Worm (Caenorhabditis elegans) whole organism, L3 larva: Measurements from ENCODE around the gene hrpk-2.
A peak's percentile ranks its signal among the peaks of the same experiment; 100 is the strongest.

Experiments used
- R02D3.7 ChIP-seq: fragments of 150-350 bp; optimal IDR thresholded peaks from 2 replicates; lab custom pipeline; 2014; ENCODE audit warnings: missing biosample characterization, missing genetic modification characterization
- ZK546.5 ChIP-seq: sonication (generic microtip); optimal IDR thresholded peaks from 2 replicates; lab custom pipeline; 2017; ENCODE audit warnings: missing biosample characterization, missing genetic modification characterization
- ama-1 ChIP-seq: fragments of 150-350 bp; optimal IDR thresholded peaks from 2 replicates; lab custom pipeline; 2018
- ceh-16 ChIP-seq: sonication (generic microtip); optimal IDR thresholded peaks from 2 replicates; lab custom pipeline; 2017; ENCODE audit warnings: missing biosample characterization, missing genetic modification characterization
- ceh-28 ChIP-seq: fragments of 150-350 bp; optimal IDR thresholded peaks from 2 replicates; lab custom pipeline; 2014; ENCODE audit warnings: missing biosample characterization, missing genetic modification reagents, missing genetic modification characterization
- ceh-82 ChIP-seq: fragments of 150-350 bp; optimal IDR thresholded peaks from 2 replicates; lab custom pipeline; 2014; ENCODE audit warnings: missing biosample characterization, missing genetic modification characterization
- ceh-9 ChIP-seq: sonication (generic microtip); optimal IDR thresholded peaks from 2 replicates; lab custom pipeline; 2018; ENCODE audit warnings: missing biosample characterization, missing genetic modification characterization
- daf-12 ChIP-seq: fragments of 150-350 bp; optimal IDR thresholded peaks from 2 replicates; lab custom pipeline; 2014; ENCODE audit warnings: missing biosample characterization, missing genetic modification reagents, missing genetic modification characterization
- egl-5 ChIP-seq: fragments of 150-350 bp; optimal IDR thresholded peaks from 2 replicates; lab custom pipeline; 2017; ENCODE audit warnings: missing biosample characterization, missing genetic modification reagents, missing genetic modification characterization, inconsistent platforms
- elt-1 ChIP-seq: fragments of 150-350 bp; optimal IDR thresholded peaks from 2 replicates; lab custom pipeline; 2014; ENCODE audit warnings: missing biosample characterization, missing genetic modification characterization
- elt-2 ChIP-seq: sonication (generic microtip); optimal IDR thresholded peaks from 2 replicates; lab custom pipeline; 2016; ENCODE audit warnings: missing genetic modification reagents, mild to moderate bottlenecking, missing genetic modification characterization, missing compliant biosample characterization
- eor-1 ChIP-seq, 2 experiments: fragments of 150-350 bp; optimal IDR thresholded peaks; 2 replicates each; lab custom pipeline; 2014 to 2018; ENCODE audit warnings: missing biosample characterization in 2 of 2, missing genetic modification characterization in 2 of 2
- fkh-2 ChIP-seq: fragments of 150-350 bp; optimal IDR thresholded peaks from 2 replicates; lab custom pipeline; 2014; ENCODE audit warnings: missing biosample characterization, missing genetic modification reagents, missing genetic modification characterization
- fos-1 ChIP-seq: fragments of 150-350 bp; optimal IDR thresholded peaks from 2 replicates; lab custom pipeline; 2014; ENCODE audit warnings: missing biosample characterization, missing genetic modification characterization
- jun-1 ChIP-seq: fragments of 150-350 bp; optimal IDR thresholded peaks from 2 replicates; lab custom pipeline; 2014; ENCODE audit warnings: missing biosample characterization, missing genetic modification reagents, missing genetic modification characterization
- lin-15B ChIP-seq: fragments of 150-350 bp; optimal IDR thresholded peaks from 2 replicates; lab custom pipeline; 2014; ENCODE audit warnings: missing biosample characterization, missing genetic modification characterization
- lin-39 ChIP-seq: fragments of 150-350 bp; optimal IDR thresholded peaks from 2 replicates; lab custom pipeline; 2018; ENCODE audit warnings: missing biosample characterization, missing genetic modification reagents, missing genetic modification characterization
- lsy-12 ChIP-seq: sonication (generic microtip); optimal IDR thresholded peaks from 2 replicates; lab custom pipeline; 2016; ENCODE audit warnings: mild to moderate bottlenecking, missing genetic modification characterization, missing compliant biosample characterization
- mdl-1 ChIP-seq: fragments of 150-350 bp; optimal IDR thresholded peaks from 2 replicates; lab custom pipeline; 2014; ENCODE audit warnings: missing biosample characterization, missing genetic modification characterization
- nfya-1 ChIP-seq: sonication (generic microtip); optimal IDR thresholded peaks from 2 replicates; lab custom pipeline; 2017; ENCODE audit warnings: missing genetic modification characterization, mild to moderate bottlenecking, missing compliant biosample characterization, antibody characterized with exemption, moderate library complexity; ENCODE audit not compliant: insufficient read depth
- nhr-11 ChIP-seq: fragments of 150-350 bp; optimal IDR thresholded peaks from 2 replicates; lab custom pipeline; 2014; ENCODE audit warnings: missing biosample characterization, missing genetic modification characterization
- nhr-12 ChIP-seq: fragments of 150-350 bp; optimal IDR thresholded peaks from 2 replicates; lab custom pipeline; 2014; ENCODE audit warnings: missing biosample characterization, missing genetic modification characterization
- nhr-23 ChIP-seq: fragments of 150-350 bp; optimal IDR thresholded peaks from 2 replicates; lab custom pipeline; 2014; ENCODE audit warnings: missing biosample characterization, missing genetic modification reagents, missing genetic modification characterization
- nhr-25 ChIP-seq: sonication (generic microtip); optimal IDR thresholded peaks from 2 replicates; lab custom pipeline; 2017; ENCODE audit warnings: missing biosample characterization, missing genetic modification characterization
- nhr-28 ChIP-seq: fragments of 150-350 bp; optimal IDR thresholded peaks from 2 replicates; lab custom pipeline; 2014; ENCODE audit warnings: missing biosample characterization, missing genetic modification characterization
- nhr-43 ChIP-seq: sonication (generic microtip); optimal IDR thresholded peaks from 2 replicates; lab custom pipeline; 2016; ENCODE audit warnings: mild to moderate bottlenecking, missing genetic modification characterization, missing compliant biosample characterization; ENCODE audit not compliant: poor library complexity, severe bottlenecking
- nhr-67 ChIP-seq: fragments of 150-350 bp; optimal IDR thresholded peaks from 2 replicates; lab custom pipeline; 2014; ENCODE audit warnings: missing biosample characterization, missing genetic modification characterization
- nhr-76 ChIP-seq: fragments of 150-350 bp; sonication (generic microtip); optimal IDR thresholded peaks from 5 replicates; lab custom pipeline; 2014; ENCODE audit warnings: missing biosample characterization, missing genetic modification characterization
- nhr-77 ChIP-seq: fragments of 150-350 bp; optimal IDR thresholded peaks from 2 replicates; lab custom pipeline; 2014; ENCODE audit warnings: missing biosample characterization, missing genetic modification characterization
- pha-4 ChIP-seq: fragments of 150-350 bp; optimal IDR thresholded peaks from 2 replicates; lab custom pipeline; 2014; ENCODE audit warnings: missing biosample characterization, missing genetic modification reagents, missing genetic modification characterization
- pqm-1 ChIP-seq: fragments of 150-350 bp; optimal IDR thresholded peaks from 2 replicates; lab custom pipeline; 2017; ENCODE audit warnings: missing biosample characterization, missing genetic modification characterization, inconsistent platforms
- skn-1 ChIP-seq: fragments of 150-350 bp; optimal IDR thresholded peaks from 2 replicates; lab custom pipeline; 2014; ENCODE audit warnings: missing biosample characterization, missing genetic modification characterization
- snpc-4 ChIP-seq: fragments of 150-350 bp; optimal IDR thresholded peaks from 2 replicates; lab custom pipeline; 2014; ENCODE audit warnings: missing biosample characterization, missing genetic modification characterization
- tbx-2 ChIP-seq: sonication (generic microtip); optimal IDR thresholded peaks from 2 replicates; lab custom pipeline; 2016; ENCODE audit warnings: mild to moderate bottlenecking, missing genetic modification characterization, missing compliant biosample characterization
- unc-39 ChIP-seq: sonication (generic microtip); optimal IDR thresholded peaks from 4 replicates; lab custom pipeline; 2017; ENCODE audit warnings: missing biosample characterization, missing genetic modification characterization
- unc-62 ChIP-seq: fragments of 150-350 bp; sonication (generic microtip); optimal IDR thresholded peaks from 4 replicates; lab custom pipeline; 2014; ENCODE audit warnings: missing biosample characterization, missing genetic modification reagents, missing genetic modification characterization
- zag-1 ChIP-seq: fragments of 150-350 bp; optimal IDR thresholded peaks from 2 replicates; lab custom pipeline; 2014; ENCODE audit warnings: missing biosample characterization, missing genetic modification characterization
- ztf-11 ChIP-seq: fragments of 150-350 bp; optimal IDR thresholded peaks from 2 replicates; lab custom pipeline; 2014; ENCODE audit warnings: missing biosample characterization, missing genetic modification characterization
- ztf-4 ChIP-seq: fragments of 150-350 bp; optimal IDR thresholded peaks from 2 replicates; lab custom pipeline; 2014; ENCODE audit warnings: missing biosample characterization, missing genetic modification characterization

Gene hrpk-2

ce11 chrIII:7973968-7974607 is 12.8 kb upstream of the hrpk-2 start:
- TF ChIP-seq ceh-28, result no peak
- TF ChIP-seq mdl-1 (tag; lab: Kevin White, UChicago), result no peak
- no peak for TF ChIP-seq ceh-9 (tag; lab: Kevin White, UChicago)
- no peak for TF ChIP-seq snpc-4
- TF ChIP-seq ZK546.5 (tag; lab: Kevin White, UChicago), result no peak
- TF ChIP-seq nhr-25 (tag; lab: Kevin White, UChicago), result peak; percentile 24
- TF ChIP-seq pqm-1 (tag; lab: Kevin White, UChicago), result peak; percentile 26
- peak; percentile 19 for TF ChIP-seq ztf-4 (tag; lab: Kevin White, UChicago)
- TF ChIP-seq nhr-43 (tag; lab: Kevin White, UChicago), result peak; percentile 15
- peak; percentile 54 for TF ChIP-seq elt-2 (tag; lab: Kevin White, UChicago)
- TF ChIP-seq tbx-2, result no peak
- TF ChIP-seq nhr-76 (tag; lab: Kevin White, UChicago), result no peak
- no peak for TF ChIP-seq zag-1 (tag; lab: Kevin White, UChicago)
- TF ChIP-seq skn-1, result peak; percentile 42
- no peak for TF ChIP-seq ceh-82 (tag; lab: Kevin White, UChicago)
- peak; percentile 60 for TF ChIP-seq jun-1 (tag; lab: Kevin White, UChicago)
- no peak for TF ChIP-seq ceh-16 (tag; lab: Kevin White, UChicago)
- no peak for TF ChIP-seq eor-1 (tag; optimal IDR thresholded peaks at IDR 0.05; lab: Kevin White, UChicago)
- no peak for TF ChIP-seq lin-15B (tag; lab: Kevin White, UChicago)
- peak; percentile 71 for TF ChIP-seq pha-4
- peak; percentile 9 for TF ChIP-seq lin-39
- no peak for TF ChIP-seq daf-12 (tag; lab: Kevin White, UChicago)
- no peak for TF ChIP-seq nhr-77 (tag; lab: Kevin White, UChicago)

DNA sequence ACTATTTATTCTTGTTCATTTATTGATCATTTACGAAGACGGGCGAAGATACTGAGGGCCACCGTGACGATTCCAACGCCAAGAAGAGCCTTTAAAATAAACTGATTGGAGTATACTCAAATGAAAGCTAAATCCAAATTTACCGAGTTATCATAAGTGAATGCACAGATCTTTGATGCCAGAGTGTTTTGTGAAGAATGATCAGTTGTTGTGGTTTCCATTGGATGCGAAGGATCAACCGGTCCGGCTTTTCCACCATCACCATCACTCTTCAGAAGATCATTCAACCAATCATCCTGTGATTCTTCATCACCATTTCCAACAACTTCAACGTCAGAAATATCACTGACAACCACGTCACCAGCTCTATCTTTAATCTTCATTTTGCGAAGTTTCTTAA is 9.7 kb upstream of the hrpk-2 start:
- no peak for TF ChIP-seq egl-5
- no peak for TF ChIP-seq nhr-67 (tag; lab: Kevin White, UChicago)
- TF ChIP-seq ztf-11 (tag; lab: Kevin White, UChicago), result no peak
- TF ChIP-seq nhr-25 (tag; lab: Kevin White, UChicago), result no peak
- no peak for TF ChIP-seq pha-4
- no peak for TF ChIP-seq nhr-77 (tag; lab: Kevin White, UChicago)
- TF ChIP-seq nhr-11 (tag; lab: Kevin White, UChicago), result no peak
- no peak for TF ChIP-seq unc-39 (tag; lab: Kevin White, UChicago)
- TF ChIP-seq nhr-12, result no peak
- peak; percentile 19 for TF ChIP-seq elt-2 (tag; lab: Kevin White, UChicago)
- TF ChIP-seq nfya-1 (tag; lab: Kevin White, UChicago), result no peak
- TF ChIP-seq ama-1, result peak; percentile 65
- no peak for TF ChIP-seq elt-1 (tag; lab: Kevin White, UChicago)
- TF ChIP-seq lsy-12 (tag; lab: Kevin White, UChicago), result peak; percentile 14
- no peak for TF ChIP-seq nhr-28 (tag; lab: Kevin White, UChicago)
- no peak for TF ChIP-seq jun-1 (tag; lab: Kevin White, UChicago)
- TF ChIP-seq lin-15B (tag; lab: Kevin White, UChicago), result no peak
- no peak for TF ChIP-seq daf-12 (tag; lab: Kevin White, UChicago)
- no peak for TF ChIP-seq nhr-76 (tag; lab: Kevin White, UChicago)
- TF ChIP-seq ceh-28, result no peak
- no peak for TF ChIP-seq unc-62 (GFP tag; lab: Kevin White, UChicago)
- TF ChIP-seq fkh-2, result no peak
- no peak for TF ChIP-seq skn-1
- no peak for TF ChIP-seq snpc-4
- TF ChIP-seq fos-1 (tag; lab: Kevin White, UChicago), result no peak
- no peak for TF ChIP-seq tbx-2
- peak; percentile 22 for TF ChIP-seq R02D3.7 (tag; lab: Kevin White, UChicago)
- no peak for TF ChIP-seq ZK546.5 (tag; lab: Kevin White, UChicago)
- TF ChIP-seq nhr-23, result no peak
- no peak for TF ChIP-seq mdl-1 (tag; lab: Kevin White, UChicago)
- no peak for TF ChIP-seq ztf-4 (tag; lab: Kevin White, UChicago)
- TF ChIP-seq nhr-43 (tag; lab: Kevin White, UChicago), result peak; percentile 28

DNA sequence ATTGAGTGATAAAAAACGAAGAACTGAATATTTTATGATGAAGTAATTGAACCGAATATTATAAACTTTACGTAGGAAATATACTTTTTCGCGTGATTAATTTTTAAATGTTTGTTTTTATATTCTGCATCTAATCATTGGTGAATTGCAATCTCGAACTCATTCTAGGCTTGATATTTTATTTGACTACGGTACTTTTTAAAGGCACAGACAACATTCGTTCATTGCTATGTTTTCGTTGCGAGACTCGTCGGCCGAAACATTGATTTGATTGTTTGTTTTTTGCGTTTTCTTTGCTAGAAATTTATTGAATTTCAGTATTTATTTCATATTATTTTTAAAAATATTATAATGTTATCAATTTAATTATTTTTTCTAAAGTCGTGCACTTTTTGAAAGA is 9.1 kb upstream of the hrpk-2 start, which contains the start of gene C06G4.4:
C06G4.4 (minus strand) TSS at position 36 of the 400 bp plus-strand sequence.
- TF ChIP-seq ceh-9 (tag; lab: Kevin White, UChicago) (no peak), ceh-28 (no peak), fos-1 (tag; lab: Kevin White, UChicago) (no peak), unc-39 (tag; lab: Kevin White, UChicago) (no peak), snpc-4 (no peak), elt-2 (tag; lab: Kevin White, UChicago) (no peak)
